Worm (Caenorhabditis elegans): ENCODE measurements around the gene ZK813.6.

Gene ZK813.6

ce11 chrX:3444514-3444913, 19.9 kb downstream of the ZK813.6 start, which contains the start of gene ZK813.7:
Gene ZK813.7 (plus strand): TSS chrX:3444814.
- no peak for TF ChIP-seq zip-8 (tag; optimal IDR thresholded peaks at IDR 0.05)
- TF ChIP-seq ceh-43 (GFP tag; optimal IDR thresholded peaks at IDR 0.05): no peak
- TF ChIP-seq sptf-1 (tag; optimal IDR thresholded peaks at IDR 0.05): no peak
- no peak for TF ChIP-seq unc-62 (GFP tag; optimal IDR thresholded peaks at IDR 0.05)
- TF ChIP-seq unc-120 (tag; optimal IDR thresholded peaks at IDR 0.05; ENCODE audit: poor library complexity, severe bottlenecking): no peak
- TF ChIP-seq flh-1 (GFP tag; optimal IDR thresholded peaks at IDR 0.05): no peak
- no peak for TF ChIP-seq lsy-2 (tag; optimal IDR thresholded peaks at IDR 0.05)
- TF ChIP-seq hlh-1 (tag; optimal IDR thresholded peaks at IDR 0.05): no peak
- no peak for TF ChIP-seq snpc-4 (tag; optimal IDR thresholded peaks at IDR 0.05)
- no peak for TF ChIP-seq cnd-1 (tag; optimal IDR thresholded peaks at IDR 0.05)
- no peak for TF ChIP-seq ces-1 (GFP tag; optimal IDR thresholded peaks at IDR 0.05)
- no peak for TF ChIP-seq nhr-76 (tag; optimal IDR thresholded peaks at IDR 0.05)
- TF ChIP-seq tbx-8 (GFP tag; optimal IDR thresholded peaks at IDR 0.05): no peak
- TF ChIP-seq nhr-28 (tag; optimal IDR thresholded peaks at IDR 0.05): no peak
- TF ChIP-seq ceh-39 (tag; optimal IDR thresholded peaks at IDR 0.05): no peak
- no peak for TF ChIP-seq drap-1 (GFP tag; optimal IDR thresholded peaks at IDR 0.05)
- TF ChIP-seq nhr-2 (tag; optimal IDR thresholded peaks at IDR 0.05): no peak
- no peak for TF ChIP-seq sem-2 (GFP tag; optimal IDR thresholded peaks at IDR 0.05)
- TF ChIP-seq lin-13 (tag; optimal IDR thresholded peaks at IDR 0.05): no peak
- no peak for TF ChIP-seq ceh-83 (GFP tag; optimal IDR thresholded peaks at IDR 0.05)

DNA sequence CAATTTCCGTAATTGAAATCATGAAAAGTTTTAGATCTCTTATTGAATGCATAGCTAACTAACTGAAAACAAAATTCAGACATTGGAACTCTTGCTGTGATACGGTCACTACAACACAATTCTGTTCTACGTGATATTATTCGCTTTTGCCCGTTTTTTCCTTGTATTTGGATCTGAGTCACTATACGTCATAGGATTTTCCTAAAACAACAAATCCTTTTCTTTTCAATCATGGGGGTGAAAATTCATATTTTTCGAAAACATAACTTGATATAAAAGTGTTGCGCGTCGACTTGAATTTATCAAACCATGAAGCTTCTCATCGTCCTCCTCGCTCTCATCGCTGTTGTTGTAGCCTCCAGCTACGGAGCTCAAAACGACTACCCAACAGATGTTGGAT, 21.4 kb downstream of the ZK813.6 start, which contains the start of gene ZK813.1:
Gene ZK813.1, plus strand, starts transcription at position 301 of the 400 bp plus-strand sequence.
- no peak for TF ChIP-seq snpc-4 (tag; optimal IDR thresholded peaks at IDR 0.05)

ce11 chrX:3451122-3451521, 26.5 kb downstream of the ZK813.6 start, which contains the start of gene ZK813.5:
Gene ZK813.5 (minus strand): TSS chrX:3451222.
- TF ChIP-seq ceh-83 (GFP tag; optimal IDR thresholded peaks at IDR 0.05) (no peak), ham-2 (GFP tag; optimal IDR thresholded peaks at IDR 0.05) (no peak), nhr-76 (tag; optimal IDR thresholded peaks at IDR 0.05) (no peak), ceh-43 (GFP tag; optimal IDR thresholded peaks at IDR 0.05) (no peak), bed-3 (GFP tag; optimal IDR thresholded peaks at IDR 0.05) (no peak), mep-1 (tag; optimal IDR thresholded peaks at IDR 0.05) (no peak), ceh-39 (tag; optimal IDR thresholded peaks at IDR 0.05) (no peak), nhr-12 (tag; optimal IDR thresholded peaks at IDR 0.05) (no peak), lsy-2 (tag; optimal IDR thresholded peaks at IDR 0.05) (no peak), mls-2 (tag; optimal IDR thresholded peaks at IDR 0.05) (no peak), elt-1 (tag; optimal IDR thresholded peaks at IDR 0.05; ENCODE audit: borderline replicate concordance, insufficient read depth) (no peak), blmp-1 (tag; optimal IDR thresholded peaks at IDR 0.05) (no peak), zip-8 (tag; optimal IDR thresholded peaks at IDR 0.05) (no peak), sptf-1 (tag; optimal IDR thresholded peaks at IDR 0.05) (no peak), unc-39 (tag; optimal IDR thresholded peaks at IDR 0.05) (no peak), flh-1 (GFP tag; optimal IDR thresholded peaks at IDR 0.05) (no peak), sem-2 (GFP tag; optimal IDR thresholded peaks at IDR 0.05) (no peak), elt-3 (tag; optimal IDR thresholded peaks at IDR 0.05) (no peak), tbx-8 (GFP tag; optimal IDR thresholded peaks at IDR 0.05) (no peak)

DNA sequence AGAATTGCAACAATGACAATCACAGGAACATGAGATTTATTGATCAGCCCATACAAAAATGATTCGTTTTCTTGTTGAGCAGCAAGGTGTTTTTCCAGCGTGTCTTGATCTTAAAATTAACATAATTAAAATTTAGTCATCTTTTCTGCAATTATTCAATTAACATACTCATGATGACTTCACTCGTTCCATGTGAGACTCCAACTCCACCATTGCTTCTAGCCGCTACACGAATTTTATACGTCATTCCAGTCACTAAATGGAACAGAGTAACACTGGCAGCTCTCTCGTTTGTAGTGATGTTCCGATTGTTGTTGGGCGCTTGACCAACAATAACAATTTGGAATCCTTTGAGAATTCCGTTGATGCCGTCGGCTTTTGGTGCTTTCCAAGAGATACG, 29.3 kb downstream of the ZK813.6 start:
- TF ChIP-seq lin-32 (GFP tag; optimal IDR thresholded peaks at IDR 0.05) (no peak), flh-1 (GFP tag; optimal IDR thresholded peaks at IDR 0.05) (no peak), drap-1 (GFP tag; optimal IDR thresholded peaks at IDR 0.05) (no peak), mab-5 (tag; optimal IDR thresholded peaks at IDR 0.05) (no peak), nhr-12 (tag; optimal IDR thresholded peaks at IDR 0.05) (no peak), ceh-83 (GFP tag; optimal IDR thresholded peaks at IDR 0.05) (no peak), mls-2 (tag; optimal IDR thresholded peaks at IDR 0.05) (no peak), mep-1 (tag; optimal IDR thresholded peaks at IDR 0.05) (no peak), ztf-11 (tag; optimal IDR thresholded peaks at IDR 0.05) (no peak), blmp-1 (tag; optimal IDR thresholded peaks at IDR 0.05) (no peak), unc-120 (tag; optimal IDR thresholded peaks at IDR 0.05; ENCODE audit: poor library complexity, severe bottlenecking) (no peak), snpc-4 (tag; optimal IDR thresholded peaks at IDR 0.05) (no peak), sem-2 (GFP tag; optimal IDR thresholded peaks at IDR 0.05) (no peak), zip-8 (tag; optimal IDR thresholded peaks at IDR 0.05) (no peak)

- TF ChIP-seq ceh-43 (GFP tag; optimal IDR thresholded peaks at IDR 0.05) (peak; percentile 11), nhr-76 (tag; optimal IDR thresholded peaks at IDR 0.05) (no peak), bed-3 (GFP tag; optimal IDR thresholded peaks at IDR 0.05) (no peak), nhr-12 (tag; optimal IDR thresholded peaks at IDR 0.05) (no peak), unc-62 (GFP tag; optimal IDR thresholded peaks at IDR 0.05) (peak; percentile 90), lin-13 (tag; optimal IDR thresholded peaks at IDR 0.05) (no peak), nhr-237 (tag; optimal IDR thresholded peaks at IDR 0.05) (no peak), mls-2 (tag; optimal IDR thresholded peaks at IDR 0.05) (no peak), elt-3 (tag; optimal IDR thresholded peaks at IDR 0.05) (no peak), mab-5 (tag; optimal IDR thresholded peaks at IDR 0.05) (peak; percentile 62), nhr-28 (tag; optimal IDR thresholded peaks at IDR 0.05) (no peak), ceh-39 (tag; optimal IDR thresholded peaks at IDR 0.05) (no peak), lin-32 (GFP tag; optimal IDR thresholded peaks at IDR 0.05) (no peak), flh-1 (GFP tag; optimal IDR thresholded peaks at IDR 0.05) (no peak), ces-1 (GFP tag; optimal IDR thresholded peaks at IDR 0.05) (no peak), tbx-8 (GFP tag; optimal IDR thresholded peaks at IDR 0.05) (no peak), snpc-4 (tag; optimal IDR thresholded peaks at IDR 0.05) (no peak), blmp-1 (tag; optimal IDR thresholded peaks at IDR 0.05) (no peak), ceh-83 (GFP tag; optimal IDR thresholded peaks at IDR 0.05) (no peak), pha-4 (tag; optimal IDR thresholded peaks at IDR 0.05) (no peak), unc-39 (tag; optimal IDR thresholded peaks at IDR 0.05) (no peak), zip-8 (tag; optimal IDR thresholded peaks at IDR 0.05) (no peak), nhr-2 (tag; optimal IDR thresholded peaks at IDR 0.05) (no peak), cnd-1 (tag; optimal IDR thresholded peaks at IDR 0.05) (no peak), M03D4.4 (tag; optimal IDR thresholded peaks at IDR 0.05) (no peak), drap-1 (GFP tag; optimal IDR thresholded peaks at IDR 0.05) (no peak), ztf-11 (tag; optimal IDR thresholded peaks at IDR 0.05) (no peak), unc-120 (tag; optimal IDR thresholded peaks at IDR 0.05; ENCODE audit: poor library complexity, severe bottlenecking) (peak; percentile 62), mep-1 (tag; optimal IDR thresholded peaks at IDR 0.05) (no peak), elt-1 (tag; optimal IDR thresholded peaks at IDR 0.05; ENCODE audit: borderline replicate concordance, insufficient read depth) (no peak), lsy-2 (tag; optimal IDR thresholded peaks at IDR 0.05) (no peak), sem-2 (GFP tag; optimal IDR thresholded peaks at IDR 0.05) (no peak), sptf-1 (tag; optimal IDR thresholded peaks at IDR 0.05) (no peak)
These were observed 30.9 kb downstream of the ZK813.6 start for ce11 chrX:3455561-3455960.

Measured in whole organism, mixed stage, embryonic.